Worm (Caenorhabditis elegans) whole organism, late embryonic: ENCODE measurements around the gene C23G10.7.

Experiments
- F13H6.1 ChIP-seq: sonication (generic microtip); optimal IDR thresholded peaks from 2 replicates; lab custom pipeline; 2016; ENCODE audit warnings: missing genetic modification characterization, missing compliant biosample characterization
- K02D7.2 ChIP-seq: sonication (generic microtip); optimal IDR thresholded peaks from 2 replicates; lab custom pipeline; 2017; ENCODE audit warnings: mild to moderate bottlenecking, missing genetic modification characterization, missing compliant biosample characterization
- T23F11.4 ChIP-seq: fragments of 200-800 bp; sonication (Bioruptor generic); optimal IDR thresholded peaks from 2 replicates; lab custom pipeline; 2018; ENCODE audit warnings: mild to moderate bottlenecking, missing genetic modification characterization, missing compliant biosample characterization
- Y22D7AL.16 ChIP-seq: sonication (generic microtip); optimal IDR thresholded peaks from 2 replicates; lab custom pipeline; 2016; ENCODE audit warnings: missing genetic modification characterization, missing compliant biosample characterization
- ceh-14 ChIP-seq: sonication (generic microtip); optimal IDR thresholded peaks from 2 replicates; lab custom pipeline; 2016; ENCODE audit warnings: missing genotype, missing genetic modification characterization, missing compliant biosample characterization
- ceh-18 ChIP-seq: sonication (generic microtip); optimal IDR thresholded peaks from 2 replicates; lab custom pipeline; 2016; ENCODE audit warnings: missing genetic modification characterization, missing compliant biosample characterization
- ceh-19 ChIP-seq: fragments of 200-800 bp; sonication (Bioruptor generic); optimal IDR thresholded peaks from 2 replicates; lab custom pipeline; 2018; ENCODE audit warnings: mild to moderate bottlenecking, missing genetic modification characterization, missing compliant biosample characterization
- ceh-22 ChIP-seq: sonication (generic microtip); optimal IDR thresholded peaks from 2 replicates; lab custom pipeline; 2017; ENCODE audit warnings: missing biosample characterization, missing genetic modification characterization
- ceh-30 ChIP-seq: fragments of 150-350 bp; optimal IDR thresholded peaks from 2 replicates; lab custom pipeline; 2014; ENCODE audit warnings: missing biosample characterization, missing genetic modification characterization
- ceh-31 ChIP-seq: sonication (generic microtip); optimal IDR thresholded peaks from 2 replicates; lab custom pipeline; 2016; ENCODE audit warnings: missing genetic modification characterization, missing compliant biosample characterization
- ceh-34 ChIP-seq: sonication (generic microtip); optimal IDR thresholded peaks from 2 replicates; lab custom pipeline; 2016; ENCODE audit warnings: mild to moderate bottlenecking, missing genetic modification characterization, missing compliant biosample characterization
- ceh-48 ChIP-seq: sonication (generic microtip); optimal IDR thresholded peaks from 2 replicates; lab custom pipeline; 2016; ENCODE audit warnings: missing genetic modification characterization, inconsistent platforms, missing compliant biosample characterization
- dmd-4 ChIP-seq: sonication (generic microtip); optimal IDR thresholded peaks from 2 replicates; lab custom pipeline; 2016; ENCODE audit warnings: borderline replicate concordance, missing genetic modification characterization, missing compliant biosample characterization
- dve-1 ChIP-seq: sonication (generic microtip); optimal IDR thresholded peaks from 2 replicates; lab custom pipeline; 2017; ENCODE audit warnings: antibody characterized with exemption, mild to moderate bottlenecking, missing genetic modification characterization, missing compliant biosample characterization
- elt-2 ChIP-seq: sonication (generic microtip); optimal IDR thresholded peaks from 2 replicates; lab custom pipeline; 2016; ENCODE audit warnings: missing genetic modification reagents, missing genetic modification characterization, missing compliant biosample characterization
- fax-1 ChIP-seq: sonication (generic microtip); optimal IDR thresholded peaks from 2 replicates; lab custom pipeline; 2016; ENCODE audit warnings: missing genotype, missing genetic modification characterization, missing compliant biosample characterization
- fkh-10 ChIP-seq: fragments of 150-350 bp; optimal IDR thresholded peaks from 2 replicates; lab custom pipeline; 2014; ENCODE audit warnings: missing biosample characterization, missing genetic modification reagents, missing genetic modification characterization
- gmeb-2 ChIP-seq: sonication (generic microtip); optimal IDR thresholded peaks from 2 replicates; lab custom pipeline; 2016; ENCODE audit warnings: missing genetic modification characterization, inconsistent platforms, missing compliant biosample characterization
- hlh-30 ChIP-seq: sonication (generic microtip); optimal IDR thresholded peaks from 2 replicates; lab custom pipeline; 2017; ENCODE audit warnings: antibody characterized with exemption, missing genetic modification characterization, missing compliant biosample characterization; ENCODE audit not compliant: insufficient read depth
- hlh-6 ChIP-seq: sonication (generic microtip); optimal IDR thresholded peaks from 2 replicates; lab custom pipeline; 2016; ENCODE audit warnings: missing genotype, missing genetic modification characterization, missing compliant biosample characterization
- lim-6 ChIP-seq: sonication (generic microtip); optimal IDR thresholded peaks from 2 replicates; lab custom pipeline; 2016; ENCODE audit warnings: missing genetic modification characterization, missing compliant biosample characterization
- madf-2 ChIP-seq: sonication (generic microtip); optimal IDR thresholded peaks from 2 replicates; lab custom pipeline; 2017; ENCODE audit warnings: missing genetic modification characterization, missing compliant biosample characterization
- nfya-1 ChIP-seq: sonication (generic microtip); optimal IDR thresholded peaks from 2 replicates; lab custom pipeline; 2017; ENCODE audit warnings: missing genetic modification characterization, mild to moderate bottlenecking, missing compliant biosample characterization, antibody characterized with exemption, moderate library complexity
- nhr-11 ChIP-seq: fragments of 150-350 bp; optimal IDR thresholded peaks from 2 replicates; lab custom pipeline; 2014; ENCODE audit warnings: missing biosample characterization, missing genetic modification characterization
- nhr-232 ChIP-seq: sonication (generic microtip); optimal IDR thresholded peaks from 2 replicates; lab custom pipeline; 2016; ENCODE audit warnings: missing genetic modification characterization, missing compliant biosample characterization
- npax-4 ChIP-seq: sonication (generic microtip); optimal IDR thresholded peaks from 2 replicates; lab custom pipeline; 2016; ENCODE audit warnings: missing genetic modification characterization, missing compliant biosample characterization
- odd-2 ChIP-seq: sonication (generic microtip); optimal IDR thresholded peaks from 2 replicates; lab custom pipeline; 2017; ENCODE audit warnings: antibody characterized with exemption, mild to moderate bottlenecking, missing genetic modification characterization, missing compliant biosample characterization
- pag-3 ChIP-seq: sonication (generic microtip); optimal IDR thresholded peaks from 2 replicates; lab custom pipeline; 2016; ENCODE audit warnings: missing compliant biosample characterization, missing genetic modification characterization, borderline replicate concordance
- pax-1 ChIP-seq: fragments of 150-350 bp; optimal IDR thresholded peaks from 2 replicates; lab custom pipeline; 2014; ENCODE audit warnings: missing biosample characterization, missing genetic modification characterization
- pha-4 ChIP-seq: fragments of 150-350 bp; optimal IDR thresholded peaks from 2 replicates; lab custom pipeline; 2018; ENCODE audit warnings: missing biosample characterization, missing genetic modification reagents, missing genetic modification characterization
- ref-2 ChIP-seq: sonication (generic microtip); optimal IDR thresholded peaks from 2 replicates; lab custom pipeline; 2016; ENCODE audit warnings: missing genetic modification characterization, missing compliant biosample characterization
- sox-2 ChIP-seq: fragments of 200-800 bp; sonication (Bioruptor generic); IDR thresholded peaks from 2 replicates; pipeline ENCODE4 v1.3.6; 2022; ENCODE audit warnings: missing genetic modification reagents, missing genetic modification characterization, missing compliant biosample characterization
- sox-4 ChIP-seq: sonication (generic microtip); optimal IDR thresholded peaks from 2 replicates; lab custom pipeline; 2017; ENCODE audit warnings: mild to moderate bottlenecking, missing genetic modification characterization, inconsistent platforms, missing compliant biosample characterization
- unc-3 ChIP-seq, 2 experiments: fragments of 200-800 bp in 1 of 2; sonication (Bioruptor generic) in 1 of 2; sonication (generic microtip) in 1 of 2; conservative IDR thresholded peaks in 1 of 2; optimal IDR thresholded peaks in 1 of 2; 2 replicates each; pipeline versions ENCODE4 v1.3.6 to Lab custom; 2016 to 2022; ENCODE audit warnings: missing compliant biosample characterization in 2 of 2, missing genetic modification characterization in 2 of 2, missing genetic modification reagents in 1 of 2
- unc-86 ChIP-seq: sonication (generic microtip); optimal IDR thresholded peaks from 2 replicates; lab custom pipeline; 2016; ENCODE audit warnings: missing genetic modification characterization, missing compliant biosample characterization
- ztf-16 ChIP-seq: sonication (generic microtip); optimal IDR thresholded peaks from 2 replicates; lab custom pipeline; 2017; ENCODE audit warnings: missing genetic modification characterization, missing compliant biosample characterization

C23G10.7 gene

ce11 chrIII:6170038-6170437, 28.2 kb downstream of the C23G10.7 start (continued):
- no peak for TF ChIP-seq ceh-48 (tag; lab: Kevin White, UChicago)
- TF ChIP-seq nhr-11 (tag; lab: Kevin White, UChicago): no peak
- TF ChIP-seq K02D7.2 (tag; lab: Kevin White, UChicago): no peak
- no peak for TF ChIP-seq F13H6.1 (tag; lab: Kevin White, UChicago)
- TF ChIP-seq nfya-1 (tag; lab: Kevin White, UChicago): peak; percentile 35
- no peak for TF ChIP-seq ceh-22 (tag; lab: Kevin White, UChicago)
- TF ChIP-seq pag-3 (tag; lab: Kevin White, UChicago): no peak
- no peak for TF ChIP-seq fax-1 (tag; lab: Kevin White, UChicago)
- no peak for TF ChIP-seq T23F11.4 (GFP tag; lab: Kevin White, UChicago)
- no peak for TF ChIP-seq sox-4 (tag; lab: Kevin White, UChicago)
- no peak for TF ChIP-seq ceh-30 (tag; lab: Kevin White, UChicago)
- no peak for TF ChIP-seq unc-3 (GFP tag; conservative IDR thresholded peaks at IDR 0.05; lab: Robert Waterston, UW)
- no peak for TF ChIP-seq unc-3 (tag; optimal IDR thresholded peaks at IDR 0.05; lab: Kevin White, UChicago)
- peak; percentile 72 for TF ChIP-seq pax-1 (tag; lab: Kevin White, UChicago)
- no peak for TF ChIP-seq hlh-6
- TF ChIP-seq ceh-31 (tag; lab: Kevin White, UChicago): peak; percentile 31
- TF ChIP-seq pha-4 (tag; lab: Kevin White, UChicago): no peak

- TF ChIP-seq Y22D7AL.16 (tag; lab: Kevin White, UChicago): no peak
- TF ChIP-seq elt-2 (tag; lab: Kevin White, UChicago): no peak
- no peak for TF ChIP-seq ceh-34 (tag; lab: Kevin White, UChicago)
- TF ChIP-seq nhr-232 (tag; lab: Kevin White, UChicago): no peak
- TF ChIP-seq T23F11.4 (GFP tag; lab: Kevin White, UChicago): no peak
- no peak for TF ChIP-seq pag-3 (tag; lab: Kevin White, UChicago)
- TF ChIP-seq madf-2 (tag; lab: Kevin White, UChicago): no peak
- no peak for TF ChIP-seq gmeb-2 (tag; lab: Kevin White, UChicago)
- TF ChIP-seq hlh-30 (tag; lab: Kevin White, UChicago): no peak
- no peak for TF ChIP-seq ztf-16 (tag; lab: Kevin White, UChicago)
- TF ChIP-seq ref-2 (tag; lab: Kevin White, UChicago): no peak
- no peak for TF ChIP-seq ceh-19 (GFP tag; lab: Kevin White, UChicago)
- TF ChIP-seq ceh-18 (tag; lab: Kevin White, UChicago): no peak
- no peak for TF ChIP-seq dmd-4
- no peak for TF ChIP-seq ceh-22 (tag; lab: Kevin White, UChicago)
- no peak for TF ChIP-seq ceh-31 (tag; lab: Kevin White, UChicago)
Measured at ce11 chrIII:6168497-6169227, 29.6 kb downstream of the C23G10.7 start, which contains the start of gene efk-1. efk-1 (minus strand) TSS chrIII:6168547.

ce11 chrIII:6166634-6167033, 31.6 kb downstream of the C23G10.7 start:
- TF ChIP-seq ref-2 (tag; lab: Kevin White, UChicago) (no peak), npax-4 (tag; lab: Kevin White, UChicago) (no peak), ceh-30 (tag; lab: Kevin White, UChicago) (no peak), fkh-10 (no peak), unc-86 (no peak), lim-6 (tag; lab: Kevin White, UChicago) (no peak), nfya-1 (tag; lab: Kevin White, UChicago) (no peak), ceh-22 (tag; lab: Kevin White, UChicago) (no peak), T23F11.4 (GFP tag; lab: Kevin White, UChicago) (no peak), ceh-34 (tag; lab: Kevin White, UChicago) (no peak), Y22D7AL.16 (tag; lab: Kevin White, UChicago) (no peak), ceh-14 (tag; lab: Kevin White, UChicago) (no peak), odd-2 (tag; lab: Kevin White, UChicago) (no peak), ceh-31 (tag; lab: Kevin White, UChicago) (no peak), sox-2 (GFP tag; lab: Robert Waterston, UW) (no peak), dve-1 (no peak)
